Fruit fly (Drosophila melanogaster) whole organism, adult: ENCODE data around the gene CG16789.

ENCODE experiments used
- CG11617 ChIP-seq: fragments of 200-800 bp; sonication (Bioruptor generic); optimal IDR thresholded peaks from 2 replicates; lab custom pipeline; 2017; ENCODE audit warnings: mild to moderate bottlenecking, missing biosample characterization, missing genetic modification reagents, missing genetic modification characterization
- CG12768 ChIP-seq: fragments of 200-800 bp; sonication (Bioruptor generic); optimal IDR thresholded peaks from 2 replicates; lab custom pipeline; 2017; ENCODE audit warnings: missing biosample characterization, missing genetic modification characterization, mild to moderate bottlenecking, moderate library complexity, missing genetic modification reagents
- CG14711 ChIP-seq: fragments of 200-800 bp; sonication (Bioruptor generic); optimal IDR thresholded peaks from 2 replicates; lab custom pipeline; 2018; ENCODE audit warnings: missing biosample characterization, mild to moderate bottlenecking, missing genetic modification characterization, moderate library complexity
- CG1620 ChIP-seq: fragments of 200-800 bp; sonication (Bioruptor generic); optimal IDR thresholded peaks from 2 replicates; lab custom pipeline; 2016; ENCODE audit warnings: missing biosample characterization, missing genetic modification characterization
- CG33017 ChIP-seq: fragments of 200-800 bp; sonication (Bioruptor generic); optimal IDR thresholded peaks from 2 replicates; lab custom pipeline; 2018; ENCODE audit warnings: missing biosample characterization, mild to moderate bottlenecking, missing genetic modification characterization, moderate library complexity
- CG5204 ChIP-seq: fragments of 200-800 bp; sonication (Bioruptor generic); optimal IDR thresholded peaks from 2 replicates; lab custom pipeline; 2016; ENCODE audit warnings: missing biosample characterization, missing genetic modification characterization
- CG7045 ChIP-seq: fragments of 200-800 bp; sonication (Bioruptor generic); optimal IDR thresholded peaks from 2 replicates; lab custom pipeline; 2017; ENCODE audit warnings: missing biosample characterization, mild to moderate bottlenecking, missing genetic modification characterization
- CG7101 ChIP-seq: fragments of 200-800 bp; sonication (Bioruptor generic); optimal IDR thresholded peaks from 2 replicates; lab custom pipeline; 2018; ENCODE audit warnings: missing biosample characterization, mild to moderate bottlenecking, missing genetic modification characterization, moderate library complexity
- Clk ChIP-seq: fragments of 200-800 bp; sonication (Bioruptor generic); optimal IDR thresholded peaks from 2 replicates; lab custom pipeline; 2017; ENCODE audit warnings: missing biosample characterization, missing genetic modification characterization
- Crg-1 ChIP-seq: fragments of 200-800 bp; sonication (Bioruptor generic); optimal IDR thresholded peaks from 2 replicates; lab custom pipeline; 2016; ENCODE audit warnings: missing biosample characterization, missing genetic modification characterization
- Hr96 ChIP-seq: fragments of 200-800 bp; sonication (Bioruptor generic); optimal IDR thresholded peaks from 2 replicates; lab custom pipeline; 2016; ENCODE audit warnings: missing biosample characterization, missing genetic modification characterization
- Mnt ChIP-seq: fragments of 200-800 bp; sonication (Bioruptor generic); optimal IDR thresholded peaks from 2 replicates; lab custom pipeline; 2016; ENCODE audit warnings: missing biosample characterization, mild to moderate bottlenecking, missing genetic modification characterization
- bab1 ChIP-seq: fragments of 200-800 bp; sonication (Bioruptor generic); optimal IDR thresholded peaks from 3 replicates; lab custom pipeline; 2019; ENCODE audit warnings: missing biosample characterization, mild to moderate bottlenecking, missing genetic modification characterization, moderate library complexity
- cic ChIP-seq: fragments of 200-800 bp; sonication (Bioruptor generic); optimal IDR thresholded peaks from 2 replicates; lab custom pipeline; 2017; ENCODE audit warnings: missing biosample characterization, mild to moderate bottlenecking, missing genetic modification characterization, moderate library complexity
- cnc ChIP-seq, 2 experiments: fragments of >200 bp; optimal IDR thresholded peaks; 2 replicates each; lab custom pipeline; 2017
- kay ChIP-seq: fragments of 200-800 bp; sonication (Bioruptor generic); peaks from one replicate; lab custom pipeline; 2016; ENCODE audit warnings: missing biosample characterization, missing genetic modification characterization, borderline replicate concordance
- ovo ChIP-seq: fragments of 200-800 bp; sonication (Bioruptor generic); optimal IDR thresholded peaks from 2 replicates; lab custom pipeline; 2016; ENCODE audit warnings: missing biosample characterization, missing genetic modification characterization
- pad ChIP-seq: fragments of 200-800 bp; sonication (Bioruptor generic); optimal IDR thresholded peaks from 3 replicates; lab custom pipeline; 2017; ENCODE audit warnings: missing biosample characterization, missing genetic modification characterization, mild to moderate bottlenecking, moderate library complexity, missing genetic modification reagents
- tj ChIP-seq: fragments of 200-800 bp; sonication (Bioruptor generic); optimal IDR thresholded peaks from 3 replicates; lab custom pipeline; 2017; ENCODE audit warnings: missing biosample characterization, mild to moderate bottlenecking, missing genetic modification characterization, moderate library complexity
- toe ChIP-seq: fragments of 200-800 bp; sonication (Bioruptor generic); optimal IDR thresholded peaks from 2 replicates; lab custom pipeline; 2016; ENCODE audit warnings: missing biosample characterization, missing genetic modification characterization

Gene CG16789

DNA sequence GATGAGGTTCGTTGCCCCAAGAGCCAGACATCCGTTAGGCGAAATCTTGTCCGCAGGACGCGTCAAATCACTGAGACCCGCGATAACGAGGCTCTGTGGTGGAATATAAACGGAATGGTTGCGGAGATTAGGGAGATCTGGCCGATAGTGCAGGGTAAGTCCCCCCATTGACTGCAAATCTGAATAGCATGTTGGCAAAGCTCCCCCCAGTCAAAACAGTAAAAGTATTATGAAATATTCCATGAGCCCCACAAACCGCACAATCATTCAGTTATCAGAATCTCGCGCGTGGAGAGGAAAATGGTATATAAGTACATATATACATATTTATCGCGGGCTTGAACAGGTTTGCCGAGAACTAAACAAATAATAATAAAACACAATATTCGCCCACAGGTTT lies 4.7 kb downstream of the CG16789 start:
- TF ChIP-seq toe (no peak), cnc (optimal IDR thresholded peaks at IDR 0.05; lab: Kevin White, UChicago) (peak in 1 of 2 experiments; percentile 78), tj (no peak), CG11617 (GFP tag; lab: Kevin White, UChicago) (no peak), CG14711 (tag; lab: Kevin White, UChicago) (no peak), cic (peak; percentile 94), CG12768 (peak; percentile 13), Mnt (peak; percentile 30), CG7101 (tag; lab: Kevin White, UChicago) (no peak), Clk (no peak), CG33017 (tag; lab: Kevin White, UChicago) (peak; percentile 10)

DNA sequence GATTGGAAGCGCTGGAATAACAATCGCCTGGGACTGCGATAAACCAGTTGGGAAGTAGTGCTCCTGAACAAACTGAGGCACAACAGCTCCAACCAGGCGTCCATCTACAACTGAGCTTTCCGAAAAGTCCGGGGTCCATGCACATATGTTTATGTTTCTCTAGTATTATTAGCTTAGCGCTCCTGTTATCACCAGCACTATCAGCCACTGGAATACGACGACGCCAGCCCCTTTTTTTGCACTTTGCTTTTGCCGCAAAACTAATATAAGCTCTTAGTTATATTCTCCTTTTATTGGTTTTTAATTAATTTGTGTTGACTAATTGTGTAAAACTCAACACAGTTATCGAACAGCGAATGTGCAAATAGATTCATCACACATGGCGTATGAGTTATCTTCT lies 5.5 kb downstream of the CG16789 start, which contains the start of gene CG9396:
Gene CG9396, minus strand, starts transcription at position 101 of the 400 bp plus-strand sequence.
- peak; percentile 85 for TF ChIP-seq cic
- peak; percentile 10 for TF ChIP-seq CG7101 (tag; lab: Kevin White, UChicago)
- TF ChIP-seq Hr96 (GFP tag; lab: Kevin White, UChicago): no peak
- peak; percentile 1 for TF ChIP-seq Mnt

DNA sequence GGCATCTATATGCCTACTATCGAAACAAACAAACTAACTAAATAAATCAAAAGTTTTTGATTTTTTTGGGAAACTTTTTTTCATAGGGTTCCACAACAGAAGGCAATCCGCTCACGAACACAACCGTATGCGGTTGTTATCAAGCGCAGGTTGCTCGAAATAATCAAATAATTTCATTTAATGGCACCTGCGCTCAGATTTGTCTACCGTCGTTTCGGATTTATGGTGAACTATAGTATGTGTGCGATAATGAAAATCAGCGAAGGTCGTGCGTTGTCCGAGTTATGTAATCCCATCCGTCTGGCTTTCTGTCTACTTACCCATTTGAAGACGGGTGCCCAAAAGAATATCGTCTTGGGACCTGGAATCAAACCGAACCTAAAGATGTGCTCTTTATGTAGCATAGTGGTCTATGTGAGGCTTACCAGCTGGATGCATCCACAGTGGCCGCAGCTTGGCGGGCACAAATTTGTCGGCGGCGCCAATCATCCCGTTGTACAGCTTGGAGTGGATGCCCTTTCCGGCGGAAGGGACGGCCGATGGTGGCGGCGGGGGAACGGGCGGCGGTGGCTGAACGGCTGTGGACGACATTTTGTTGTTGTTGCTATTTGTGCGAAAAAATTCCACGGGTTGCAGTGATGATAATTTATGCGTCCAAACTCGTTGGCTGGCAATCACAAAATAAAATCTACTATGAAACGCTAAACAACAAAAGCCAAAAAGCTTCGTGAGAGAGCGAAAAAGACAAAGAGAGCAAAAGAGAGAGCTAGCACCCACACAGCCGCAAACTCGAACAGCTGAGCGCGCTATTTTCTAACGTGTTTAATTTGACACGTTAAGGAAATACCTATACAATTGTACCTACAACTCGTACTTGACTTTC lies 7.2 kb downstream of the CG16789 start:
- TF ChIP-seq cnc (optimal IDR thresholded peaks at IDR 0.05; lab: Kevin White, UChicago): no peak
- peak; percentile 89 for TF ChIP-seq cic
- TF ChIP-seq CG11617 (GFP tag; lab: Kevin White, UChicago): no peak

DNA sequence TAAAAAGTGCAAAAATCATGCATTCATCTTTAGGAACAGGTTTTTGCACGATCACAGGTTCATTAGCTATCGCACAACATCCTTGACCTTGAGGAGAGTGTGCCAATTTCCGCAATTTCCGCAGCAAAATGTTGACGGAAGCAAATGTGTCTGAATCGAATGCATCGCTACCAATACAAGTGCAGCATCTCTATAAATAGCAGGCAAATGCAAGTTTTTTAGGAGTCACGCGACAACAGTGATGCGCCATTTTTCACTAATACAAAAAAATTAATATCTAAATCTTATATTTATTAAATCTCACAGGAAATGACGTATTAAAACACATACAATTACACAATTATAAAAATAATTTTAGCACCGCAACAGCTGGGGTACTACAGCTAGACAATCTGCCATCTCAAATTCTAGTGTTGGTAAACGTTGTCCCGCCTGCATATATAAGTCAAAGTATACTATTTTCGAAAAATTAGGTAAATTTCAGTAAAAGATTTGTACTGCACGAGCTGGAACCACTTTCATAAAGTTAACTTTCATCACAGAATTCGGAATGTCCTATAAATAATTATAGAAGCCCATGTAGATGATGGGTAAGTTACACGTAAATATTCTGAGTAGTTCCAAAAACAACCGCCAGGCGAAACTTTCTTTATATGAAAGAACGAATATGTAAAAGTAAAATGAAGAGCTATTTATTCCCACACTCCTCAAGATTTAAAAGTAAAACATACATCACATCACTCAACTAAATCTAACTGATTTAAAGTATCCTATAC lies 8.0 kb downstream of the CG16789 start, which contains the start of gene CG9399:
Gene CG9399, minus strand, starts transcription at position 400 of the 776 bp plus-strand sequence.
- TF ChIP-seq CG11617 (GFP tag; lab: Kevin White, UChicago) (peak; percentile 99), CG12768 (peak; percentile 98), cic (peak; percentile 78), Crg-1 (peak; percentile 98), CG7101 (tag; lab: Kevin White, UChicago) (peak; percentile 99), CG1620 (GFP tag; lab: Kevin White, UChicago) (peak; percentile 99), cnc (optimal IDR thresholded peaks at IDR 0.05; lab: Kevin White, UChicago) (no peak), bab1 (GFP tag; lab: Kevin White, UChicago) (peak; percentile 97), kay (GFP tag; lab: Kevin White, UChicago) (no peak), CG7045 (peak; percentile 98), toe (peak; percentile 97), CG14711 (tag; lab: Kevin White, UChicago) (peak; percentile 97), pad (GFP tag; lab: Kevin White, UChicago) (peak; percentile 92), tj (peak; percentile 95), Clk (peak; percentile 97), Mnt (peak; percentile 96), Hr96 (GFP tag; lab: Kevin White, UChicago) (peak; percentile 93), CG33017 (tag; lab: Kevin White, UChicago) (peak; percentile 98), CG5204 (GFP tag; lab: Kevin White, UChicago) (peak; percentile 98), ovo (GFP tag; lab: Kevin White, UChicago) (peak; percentile 93)

DNA sequence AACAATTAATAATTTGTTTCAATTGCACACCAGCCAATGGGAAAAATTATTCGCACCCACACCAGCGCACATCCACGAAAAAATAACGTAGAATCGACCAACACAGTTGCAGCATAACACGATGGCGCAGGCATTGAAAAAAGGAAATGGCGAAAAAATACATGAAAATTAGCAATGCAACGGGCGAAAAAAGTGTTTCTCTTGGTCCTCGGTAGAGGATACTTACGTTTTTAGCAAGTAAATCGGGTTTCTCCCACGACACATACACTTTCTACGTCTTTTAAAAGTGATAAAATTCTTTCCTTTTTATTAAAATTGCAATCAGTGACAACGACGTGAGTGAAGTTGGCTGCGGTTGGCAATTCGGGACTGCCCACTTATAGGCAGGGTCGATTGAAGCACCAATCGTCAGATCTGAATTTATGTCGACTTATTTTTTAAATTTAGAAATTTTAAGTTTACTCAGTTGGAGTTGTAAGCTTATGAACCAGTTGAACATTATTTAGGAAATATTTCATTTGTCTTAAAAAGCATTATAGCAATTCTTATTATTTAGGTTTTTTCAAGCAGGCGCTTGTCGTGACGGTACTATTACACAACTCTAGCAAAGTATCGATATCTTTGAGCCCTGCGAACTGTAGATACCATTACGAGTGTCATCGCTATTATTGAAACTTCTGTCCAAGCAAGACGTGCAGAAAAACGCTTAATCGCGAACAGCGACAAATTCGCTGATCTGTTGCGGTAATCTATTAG lies 11.6 kb downstream of the CG16789 start, which contains the start of the genes Kap-alpha3 and Son:
Gene Kap-alpha3, minus strand, starts transcription at position 352 of the 756 bp plus-strand sequence.
Gene Son, plus strand, starts transcription at position 661 of the 756 bp plus-strand sequence.
- TF ChIP-seq CG5204 (GFP tag; lab: Kevin White, UChicago): no peak
- TF ChIP-seq CG14711 (tag; lab: Kevin White, UChicago): peak; percentile 97
- TF ChIP-seq Mnt: peak; percentile 95
- TF ChIP-seq CG7045: peak; percentile 96
- TF ChIP-seq ovo (GFP tag; lab: Kevin White, UChicago): peak; percentile 96
- peak; percentile 85 for TF ChIP-seq tj
- TF ChIP-seq cic: peak; percentile 86
- no peak for TF ChIP-seq cnc (optimal IDR thresholded peaks at IDR 0.05; lab: Kevin White, UChicago)
- peak; percentile 98 for TF ChIP-seq toe
- TF ChIP-seq bab1 (GFP tag; lab: Kevin White, UChicago): peak; percentile 90
- peak; percentile 88 for TF ChIP-seq Clk
- TF ChIP-seq CG11617 (GFP tag; lab: Kevin White, UChicago): peak; percentile 98
- peak; percentile 97 for TF ChIP-seq Crg-1
- TF ChIP-seq CG33017 (tag; lab: Kevin White, UChicago): peak; percentile 89
- TF ChIP-seq CG7101 (tag; lab: Kevin White, UChicago): peak; percentile 95
- TF ChIP-seq Hr96 (GFP tag; lab: Kevin White, UChicago): peak; percentile 97
- TF ChIP-seq pad (GFP tag; lab: Kevin White, UChicago): peak; percentile 89
- TF ChIP-seq CG12768: peak; percentile 96
- no peak for TF ChIP-seq kay (GFP tag; lab: Kevin White, UChicago)
- peak; percentile 98 for TF ChIP-seq CG1620 (GFP tag; lab: Kevin White, UChicago)
